Fruit fly (Drosophila melanogaster): ENCODE data around the gene CG34279.
A peak's percentile ranks its signal among the peaks of the same experiment; 100 is the strongest.

The CG34279 gene

dm6 chr3R:17379742-17380141 is 23.3 kb downstream of the CG34279 start, which contains the start of gene lute:
Gene lute (plus strand): TSS chr3R:17379944.
- TF ChIP-seq Hnf4 (GFP tag; optimal IDR thresholded peaks at IDR 0.05): no peak
- peak; percentile 25 for TF ChIP-seq Vsx2 (GFP tag; optimal IDR thresholded peaks at IDR 0.05; ENCODE audit: partially characterized antibody)
- peak; percentile 21 for TF ChIP-seq fru (GFP tag; optimal IDR thresholded peaks at IDR 0.05)
- TF ChIP-seq CrebA (GFP tag; optimal IDR thresholded peaks at IDR 0.05; ENCODE audit: borderline replicate concordance): peak; percentile 21

dm6 chr3R:17379051-17379450 is 24.0 kb downstream of the CG34279 start:
- no peak for TF ChIP-seq Dfd (GFP tag; optimal IDR thresholded peaks at IDR 0.05)
- no peak for TF ChIP-seq ey (GFP tag; optimal IDR thresholded peaks at IDR 0.05)
- no peak for TF ChIP-seq Hr78 (GFP tag; optimal IDR thresholded peaks at IDR 0.05)
- TF ChIP-seq fru (GFP tag; optimal IDR thresholded peaks at IDR 0.05): peak; percentile 8
- peak in 1 of 2 experiments; percentile 47 for TF ChIP-seq foxo (GFP tag; optimal IDR thresholded peaks at IDR 0.05)
- peak; percentile 36 for TF ChIP-seq HLH106 (tag; optimal IDR thresholded peaks at IDR 0.05)
- TF ChIP-seq Mio (GFP tag; optimal IDR thresholded peaks at IDR 0.05): no peak
- TF ChIP-seq dmrt93B (GFP tag; optimal IDR thresholded peaks at IDR 0.05): no peak

dm6 chr3R:17377503-17377902 is 25.6 kb downstream of the CG34279 start:
- TF ChIP-seq Dif (GFP tag; optimal IDR thresholded peaks at IDR 0.05; ENCODE audit: partially characterized antibody): peak; percentile 18
- no peak for TF ChIP-seq brk (GFP tag; optimal IDR thresholded peaks at IDR 0.05)
- peak in 1 of 2 experiments; percentile 39 for TF ChIP-seq dl (GFP tag; optimal IDR thresholded peaks at IDR 0.05; ENCODE audit: insufficient read depth in 1 of 2, partially characterized antibody in 2 of 2)

DNA sequence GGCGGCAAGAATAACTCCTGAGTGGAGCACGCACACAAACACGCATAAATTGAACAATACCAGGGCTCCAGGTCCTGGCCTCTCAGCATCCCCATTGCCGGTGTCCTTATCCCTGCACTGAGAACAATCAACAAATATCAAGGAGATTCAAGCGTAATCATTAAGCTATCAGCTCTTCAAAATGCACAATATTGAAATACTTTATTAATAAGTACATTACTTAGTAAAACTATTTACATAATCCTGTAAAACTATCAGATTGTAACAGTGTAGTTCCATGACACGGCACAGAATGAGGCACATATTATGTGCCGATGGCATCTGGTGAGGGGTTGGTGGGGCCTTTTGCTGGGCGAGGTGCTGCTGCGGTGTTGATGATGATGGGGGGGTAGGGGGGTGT is 32.0 kb downstream of the CG34279 start:
- TF ChIP-seq lola (GFP tag; optimal IDR thresholded peaks at IDR 0.05) (no peak), sage (GFP tag; optimal IDR thresholded peaks at IDR 0.05) (no peak), Hr83 (GFP tag; optimal IDR thresholded peaks at IDR 0.05; ENCODE audit: poor library complexity, severe bottlenecking) (no peak), dmrt93B (GFP tag; optimal IDR thresholded peaks at IDR 0.05) (no peak), Hnf4 (GFP tag; optimal IDR thresholded peaks at IDR 0.05) (no peak), Jra (GFP tag; optimal IDR thresholded peaks at IDR 0.05) (no peak), Myc (optimal IDR thresholded peaks at IDR 0.05) (no peak), OdsH (GFP tag; optimal IDR thresholded peaks at IDR 0.05) (no peak), h (GFP tag; optimal IDR thresholded peaks at IDR 0.05) (no peak), Hr78 (GFP tag; optimal IDR thresholded peaks at IDR 0.05) (no peak), Vsx2 (GFP tag; optimal IDR thresholded peaks at IDR 0.05; ENCODE audit: partially characterized antibody) (no peak), jim (GFP tag; optimal IDR thresholded peaks at IDR 0.05) (no peak)

dm6 chr3R:17366023-17366422 is 37.1 kb downstream of the CG34279 start, which contains the start of gene beat-IIa:
Gene beat-IIa (minus strand): TSS chr3R:17366119.
- TF ChIP-seq pan (optimal IDR thresholded peaks at IDR 0.05): no peak
- no peak for TF ChIP-seq jim (GFP tag; optimal IDR thresholded peaks at IDR 0.05)
- no peak for TF ChIP-seq br (GFP tag; optimal IDR thresholded peaks at IDR 0.05)
- TF ChIP-seq Hr83 (GFP tag; optimal IDR thresholded peaks at IDR 0.05; ENCODE audit: poor library complexity, severe bottlenecking): no peak
- no peak for TF ChIP-seq dsf (GFP tag; optimal IDR thresholded peaks at IDR 0.05; ENCODE audit: borderline replicate concordance)
- TF ChIP-seq lola (GFP tag; optimal IDR thresholded peaks at IDR 0.05): no peak

dm6 chr3R:17359370-17359769 is 43.7 kb downstream of the CG34279 start:
- no peak for TF ChIP-seq Hnf4 (GFP tag; optimal IDR thresholded peaks at IDR 0.05)
- no peak for TF ChIP-seq psq (GFP tag; optimal IDR thresholded peaks at IDR 0.05)
- no peak for TF ChIP-seq Rel (GFP tag; optimal IDR thresholded peaks at IDR 0.05)
- TF ChIP-seq Rel (tag; optimal IDR thresholded peaks at IDR 0.05): no peak
- TF ChIP-seq sage (GFP tag; optimal IDR thresholded peaks at IDR 0.05): no peak
- no peak for TF ChIP-seq HLH106 (tag; optimal IDR thresholded peaks at IDR 0.05)
- no peak for TF ChIP-seq rgr (GFP tag; optimal IDR thresholded peaks at IDR 0.05)
- no peak for TF ChIP-seq N (GFP tag; optimal IDR thresholded peaks at IDR 0.05)
- TF ChIP-seq pan (optimal IDR thresholded peaks at IDR 0.05): no peak
- TF ChIP-seq br (GFP tag; optimal IDR thresholded peaks at IDR 0.05): no peak
- no peak for TF ChIP-seq OdsH (GFP tag; optimal IDR thresholded peaks at IDR 0.05)
- TF ChIP-seq CrebA (GFP tag; optimal IDR thresholded peaks at IDR 0.05; ENCODE audit: borderline replicate concordance): no peak

All from whole organism, wandering third instar larva.